Worm (Caenorhabditis elegans) whole organism, L1 larva: ENCODE results near the gene sym-2.

ENCODE experiments used
- alr-1 ChIP-seq: fragments of 200-800 bp; sonication (Bioruptor generic); optimal IDR thresholded peaks from 2 replicates; lab custom pipeline; 2018; ENCODE audit warnings: borderline replicate concordance, mild to moderate bottlenecking, missing genetic modification characterization, missing compliant biosample characterization
- mep-1 ChIP-seq: fragments of 150-350 bp; optimal IDR thresholded peaks from 2 replicates; lab custom pipeline; 2014; ENCODE audit warnings: missing biosample characterization, missing genetic modification characterization
- nhr-19 ChIP-seq: fragments of 200-800 bp; sonication (Bioruptor generic); conservative IDR thresholded peaks from 2 replicates; pipeline ENCODE4 v1.3.6; 2022; ENCODE audit warnings: missing genetic modification characterization, missing compliant biosample characterization
- nhr-84 ChIP-seq: sonication (generic microtip); optimal IDR thresholded peaks from 2 replicates; lab custom pipeline; 2017; ENCODE audit warnings: missing biosample characterization, missing genetic modification characterization
- sptf-1 ChIP-seq: fragments of 150-350 bp; optimal IDR thresholded peaks from 2 replicates; lab custom pipeline; 2014; ENCODE audit warnings: missing biosample characterization, missing genetic modification characterization

DNA sequence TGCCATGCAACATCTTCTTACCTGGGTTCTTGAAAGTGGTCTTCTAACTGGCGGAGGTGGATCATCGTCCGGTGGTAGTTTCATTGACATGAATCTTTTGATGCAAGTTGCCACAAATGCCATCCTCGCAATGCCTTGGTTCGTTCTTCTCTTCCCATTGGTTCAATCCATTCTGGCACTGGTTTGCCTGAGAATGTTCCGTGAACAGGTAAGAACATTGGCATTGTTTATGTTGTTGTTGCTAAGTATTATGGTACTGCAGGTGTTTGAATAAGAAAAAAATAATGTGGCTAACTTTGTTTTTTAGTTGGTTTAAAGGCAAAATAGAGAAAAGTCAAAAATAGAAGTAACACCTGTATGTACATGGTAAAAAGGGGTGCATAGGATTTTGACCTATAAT, 44.5 kb downstream of the sym-2 start:
- TF ChIP-seq alr-1 (tag; lab: Kevin White, UChicago) (no peak), nhr-84 (no peak), sptf-1 (tag; lab: Kevin White, UChicago) (no peak), nhr-19 (no peak), mep-1 (tag; lab: Kevin White, UChicago) (no peak)
